Worm (Caenorhabditis elegans) whole organism, L2 larva: ENCODE results near the gene mks-3.
A peak's percentile ranks its signal among the peaks of the same experiment; 100 is the strongest.

Experiments
- ama-1 ChIP-seq: fragments of 150-350 bp; optimal IDR thresholded peaks from 2 replicates; lab custom pipeline; 2018; ENCODE audit warnings: inconsistent platforms
- fos-1 ChIP-seq: fragments of 150-350 bp; optimal IDR thresholded peaks from 2 replicates; lab custom pipeline; 2014; ENCODE audit warnings: missing biosample characterization, missing genetic modification characterization
- nhr-237 ChIP-seq: fragments of 150-350 bp; optimal IDR thresholded peaks from 2 replicates; lab custom pipeline; 2014; ENCODE audit warnings: missing biosample characterization, missing genetic modification characterization
- nhr-77 ChIP-seq: fragments of 150-350 bp; optimal IDR thresholded peaks from 2 replicates; lab custom pipeline; 2014; ENCODE audit warnings: missing biosample characterization, missing genetic modification characterization

ce11 chrII:7615318-7615891, 31.9 kb upstream of the mks-3 start:
- TF ChIP-seq nhr-77 (no peak), ama-1 (lab: Kevin White, UChicago) (peak; percentile 75), nhr-237 (tag; lab: Kevin White, UChicago) (no peak), fos-1 (no peak)
